Fruit fly (Drosophila melanogaster): ENCODE results near the gene CG18048.
A peak's percentile ranks its signal among the peaks of the same experiment; 100 is the strongest.

Gene CG18048

DNA sequence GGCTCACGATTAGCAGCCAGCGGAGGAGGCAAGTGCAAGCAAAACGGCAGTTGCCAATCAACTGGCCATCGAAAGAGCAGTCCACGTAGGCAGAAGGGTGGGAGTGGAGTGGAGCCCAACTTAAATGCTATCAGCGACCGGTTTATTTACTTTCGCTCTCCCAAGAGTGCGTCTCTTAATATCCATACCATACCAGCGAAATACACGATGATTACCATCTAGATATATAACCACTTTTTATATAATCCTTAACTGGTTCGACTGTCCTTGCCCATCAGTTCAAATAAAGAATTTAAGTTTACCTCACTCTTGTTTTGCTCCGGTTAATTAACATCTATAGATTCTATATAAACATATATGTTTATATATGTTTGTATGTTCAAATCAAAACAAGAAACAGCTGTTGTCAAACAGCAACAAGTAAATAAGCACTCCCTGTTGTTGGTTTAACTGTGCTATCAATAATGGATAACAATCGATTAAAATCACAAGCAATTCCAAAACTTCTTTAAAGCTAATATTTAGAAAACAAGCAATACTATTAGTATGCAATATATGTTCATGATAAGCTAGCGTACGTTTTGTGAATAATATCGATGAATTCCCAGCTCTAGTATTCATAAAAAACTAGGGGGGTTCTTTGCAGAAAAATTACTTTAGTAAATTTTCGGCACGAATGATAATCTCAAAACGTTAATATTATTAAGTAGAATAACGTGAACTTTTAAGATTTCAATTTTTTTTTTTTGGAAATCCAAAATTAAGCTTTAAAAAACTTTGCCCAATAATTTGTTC, 27.8 kb downstream of the CG18048 start (continued):
- TF ChIP-seq toy (GFP tag; IDR thresholded peaks at IDR 0.05): no peak
- TF ChIP-seq CG10565 (GFP tag; optimal IDR thresholded peaks at IDR 0.05): no peak
- no peak for TF ChIP-seq zen (tag; optimal IDR thresholded peaks at IDR 0.05)
- no peak for TF ChIP-seq HLHmδ (GFP tag; optimal IDR thresholded peaks at IDR 0.05)
- TF ChIP-seq schlank (tag; optimal IDR thresholded peaks at IDR 0.05): no peak
- TF ChIP-seq CG9932 (GFP tag; IDR thresholded peaks at IDR 0.05): peak; percentile 66
- peak; percentile 51 for TF ChIP-seq CG10267 (tag; optimal IDR thresholded peaks at IDR 0.05)
- TF ChIP-seq dimm (GFP tag; IDR thresholded peaks at IDR 0.05): no peak
- no peak for TF ChIP-seq CG9797 (GFP tag; optimal IDR thresholded peaks at IDR 0.05)
- TF ChIP-seq CG30020 (tag; optimal IDR thresholded peaks at IDR 0.05): peak; percentile 61
- TF ChIP-seq CG34376 (GFP tag; optimal IDR thresholded peaks at IDR 0.05): peak; percentile 67
- peak; percentile 10 for TF ChIP-seq NfI (GFP tag; optimal IDR thresholded peaks at IDR 0.05)
- TF ChIP-seq PHDP (tag; optimal IDR thresholded peaks at IDR 0.05): peak; percentile 75
- TF ChIP-seq CG7271 (tag; optimal IDR thresholded peaks at IDR 0.05): no peak
- TF ChIP-seq Hmx (GFP tag; optimal IDR thresholded peaks at IDR 0.05): peak; percentile 48
- TF ChIP-seq p53 (GFP tag; optimal IDR thresholded peaks at IDR 0.05): no peak
- peak; percentile 50 for TF ChIP-seq psq (GFP tag; optimal IDR thresholded peaks at IDR 0.05)
- peak; percentile 54 for TF ChIP-seq CG12391 (tag; optimal IDR thresholded peaks at IDR 0.05)
- no peak for TF ChIP-seq hkb (optimal IDR thresholded peaks at IDR 0.05)
- TF ChIP-seq hkb (GFP tag; IDR thresholded peaks at IDR 0.05): peak; percentile 62
- TF ChIP-seq CG13775 (GFP tag; optimal IDR thresholded peaks at IDR 0.05): peak; percentile 35
- TF ChIP-seq CG4360 (GFP tag; IDR thresholded peaks at IDR 0.05): no peak
- no peak for TF ChIP-seq ssp (GFP tag; IDR thresholded peaks at IDR 0.05)
- TF ChIP-seq ham (GFP tag; IDR thresholded peaks at IDR 0.05): no peak
- peak; percentile 83 for TF ChIP-seq lab (GFP tag; optimal IDR thresholded peaks at IDR 0.05)
- no peak for TF ChIP-seq Ada2b (GFP tag; IDR thresholded peaks at IDR 0.05)
- no peak for TF ChIP-seq cato (GFP tag; optimal IDR thresholded peaks at IDR 0.05; ENCODE audit: borderline replicate concordance)
- TF ChIP-seq peb (GFP tag; IDR thresholded peaks at IDR 0.05): no peak
- TF ChIP-seq mirr (GFP tag; optimal IDR thresholded peaks at IDR 0.05): peak; percentile 52
- peak; percentile 19 for TF ChIP-seq CG15696 (tag; optimal IDR thresholded peaks at IDR 0.05)
- TF ChIP-seq CG18764 (GFP tag; optimal IDR thresholded peaks at IDR 0.05): peak; percentile 46
- TF ChIP-seq slp2 (GFP tag; optimal IDR thresholded peaks at IDR 0.05): no peak
- TF ChIP-seq yki (optimal IDR thresholded peaks at IDR 0.05): no peak
- peak; percentile 47 for TF ChIP-seq nom (GFP tag; optimal IDR thresholded peaks at IDR 0.05)
- TF ChIP-seq CG1233 (GFP tag; optimal IDR thresholded peaks at IDR 0.05): peak; percentile 61
- TF ChIP-seq tio (GFP tag; optimal IDR thresholded peaks at IDR 0.05): no peak
- TF ChIP-seq CG4707 (GFP tag; optimal IDR thresholded peaks at IDR 0.05): peak; percentile 3
- TF ChIP-seq slou (GFP tag; optimal IDR thresholded peaks at IDR 0.05): no peak
- TF ChIP-seq mam (GFP tag; optimal IDR thresholded peaks at IDR 0.05): peak; percentile 41
- TF ChIP-seq da (GFP tag; optimal IDR thresholded peaks at IDR 0.05): no peak
- TF ChIP-seq Fer1 (GFP tag; optimal IDR thresholded peaks at IDR 0.05): peak; percentile 67
- peak; percentile 71 for TF ChIP-seq CG12659 (GFP tag; optimal IDR thresholded peaks at IDR 0.05)
- no peak for TF ChIP-seq Kr (GFP tag; optimal IDR thresholded peaks at IDR 0.05)
- TF ChIP-seq aop (GFP tag; IDR thresholded peaks at IDR 0.05): no peak
- TF ChIP-seq CG2875 (GFP tag; optimal IDR thresholded peaks at IDR 0.05): peak; percentile 57
- no peak for TF ChIP-seq shn (GFP tag; optimal IDR thresholded peaks at IDR 0.05)
- TF ChIP-seq CG11560 (tag; IDR thresholded peaks at IDR 0.05): no peak
- no peak for TF ChIP-seq Tbp (GFP tag; optimal IDR thresholded peaks at IDR 0.05)
- TF ChIP-seq CG15073 (GFP tag; optimal IDR thresholded peaks at IDR 0.05): no peak
- no peak for TF ChIP-seq corto (GFP tag; optimal IDR thresholded peaks at IDR 0.05)
- TF ChIP-seq H15 (GFP tag; IDR thresholded peaks at IDR 0.05): no peak
